Worm (Caenorhabditis elegans): Measurements from ENCODE around the gene her-1.

Gene her-1

DNA sequence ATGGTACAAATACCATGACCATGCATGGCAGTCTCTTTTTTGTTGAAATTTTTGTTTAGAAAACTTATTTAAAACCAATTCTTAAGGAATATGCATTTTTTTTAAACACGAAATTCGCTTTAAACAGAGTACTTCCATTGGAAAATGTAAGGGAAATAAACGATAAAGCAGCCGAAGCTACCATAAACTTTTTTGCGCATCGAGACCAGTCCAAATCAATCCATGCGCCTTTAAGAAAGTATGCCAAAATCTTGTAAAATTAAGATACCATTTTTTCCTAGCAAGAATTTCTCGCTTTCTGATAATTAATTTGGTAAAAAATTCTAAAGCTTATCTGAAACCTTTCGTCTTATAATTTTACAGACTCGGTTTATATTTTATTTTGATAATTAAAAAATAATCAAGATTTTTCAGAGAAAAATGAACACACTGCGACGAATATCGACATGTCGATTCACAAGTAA, 4.1 kb upstream of the her-1 start, which contains the start of gene ZK287.7:
Gene ZK287.7 (plus strand): TSS at position 414 of the 464 bp plus-strand sequence.
- TF ChIP-seq K09A11.1 (tag; optimal IDR thresholded peaks at IDR 0.05; ENCODE audit: insufficient read depth) = no peak
- no peak for TF ChIP-seq C38D4.7 (GFP tag; optimal IDR thresholded peaks at IDR 0.05)

DNA sequence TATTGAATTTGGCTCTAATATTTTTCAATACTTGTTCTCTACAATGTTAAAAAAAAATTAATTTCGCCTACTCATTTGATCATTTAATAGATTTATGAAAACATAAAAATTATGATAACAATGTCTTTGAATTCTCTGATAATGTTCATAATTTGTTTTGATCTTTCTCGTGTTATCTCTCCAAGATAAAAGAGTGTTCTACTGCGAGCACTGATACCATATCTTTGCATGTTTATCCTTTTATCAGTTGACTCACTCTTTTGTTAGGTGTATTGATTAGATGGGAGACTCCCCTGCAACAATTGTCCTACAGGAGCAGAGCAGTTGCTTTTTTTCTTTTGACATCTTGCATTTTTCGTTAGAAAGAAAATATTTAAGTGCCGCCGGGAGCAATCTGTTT, 2.4 kb downstream of the her-1 start:
- no peak for TF ChIP-seq lin-11 (tag; optimal IDR thresholded peaks at IDR 0.05)
- TF ChIP-seq ttx-3 (tag; optimal IDR thresholded peaks at IDR 0.05) = no peak
- no peak for TF ChIP-seq syd-9 (tag; optimal IDR thresholded peaks at IDR 0.05)
- TF ChIP-seq ceh-14 (tag; optimal IDR thresholded peaks at IDR 0.05) = no peak
- no peak for TF ChIP-seq T23F11.4 (GFP tag; optimal IDR thresholded peaks at IDR 0.05)
- TF ChIP-seq elt-2 (tag; optimal IDR thresholded peaks at IDR 0.05) = peak; percentile 99

DNA sequence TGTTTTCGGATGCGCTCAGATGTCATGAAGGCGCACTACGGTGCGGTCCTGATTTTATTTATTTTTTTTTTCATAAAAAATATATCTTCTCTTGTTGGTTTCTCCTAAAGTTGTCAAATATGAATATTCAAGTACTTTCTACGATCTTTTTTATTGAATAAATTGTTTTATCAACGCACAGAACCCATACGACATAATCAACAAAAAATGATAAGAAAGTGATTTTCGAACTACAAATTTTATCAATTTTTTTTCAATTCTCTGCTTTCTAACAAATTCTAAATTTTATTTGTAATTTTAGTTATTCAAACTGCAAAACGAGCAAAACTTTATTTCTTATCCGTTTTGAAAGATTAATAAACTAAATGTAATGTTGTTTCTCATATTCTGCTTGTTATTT, 5.0 kb downstream of the her-1 start:
- TF ChIP-seq ceh-22 (tag; optimal IDR thresholded peaks at IDR 0.05) = no peak
- peak; percentile 35 for TF ChIP-seq elt-2 (tag; optimal IDR thresholded peaks at IDR 0.05)

- TF ChIP-seq ceh-45 (GFP tag; IDR thresholded peaks at IDR 0.05) (no peak), C08G9.2 (tag; optimal IDR thresholded peaks at IDR 0.05) (no peak), ceh-48 (tag; optimal IDR thresholded peaks at IDR 0.05) (no peak), K09A11.1 (tag; optimal IDR thresholded peaks at IDR 0.05; ENCODE audit: insufficient read depth) (no peak), nhr-232 (tag; optimal IDR thresholded peaks at IDR 0.05) (no peak), hlh-8 (tag; optimal IDR thresholded peaks at IDR 0.05) (no peak), odd-2 (tag; optimal IDR thresholded peaks at IDR 0.05) (no peak), ceh-14 (tag; optimal IDR thresholded peaks at IDR 0.05) (no peak), pqm-1 (tag; optimal IDR thresholded peaks at IDR 0.05) (no peak), T23F11.4 (GFP tag; optimal IDR thresholded peaks at IDR 0.05) (no peak), ceh-19 (GFP tag; optimal IDR thresholded peaks at IDR 0.05) (no peak)
Observed at ce11 chrV:9702755-9703154, 5.9 kb downstream of the her-1 start, which contains the start of gene xbx-6. Gene xbx-6 (plus strand): TSS chrV:9703055.

DNA sequence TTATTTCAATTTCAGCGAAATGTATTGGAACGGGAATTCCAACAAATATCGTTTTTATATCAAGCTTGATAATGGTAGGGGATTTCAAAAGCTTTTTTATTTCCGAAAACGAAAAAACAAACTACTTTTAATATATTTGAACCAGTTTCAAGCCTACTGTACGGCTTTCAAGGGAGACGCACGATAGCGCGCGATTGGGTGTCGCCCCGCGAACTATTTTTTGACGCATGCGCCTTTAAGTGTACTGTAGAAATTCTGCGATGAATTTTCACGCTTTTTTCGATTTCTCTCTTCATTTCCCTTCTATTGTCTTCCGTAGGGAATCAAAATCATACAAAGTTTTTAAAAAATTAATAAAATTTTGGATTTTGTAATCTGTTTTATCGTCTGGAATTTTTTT, 6.7 kb downstream of the her-1 start:
- TF ChIP-seq pha-4 (tag; optimal IDR thresholded peaks at IDR 0.05) = no peak
- no peak for TF ChIP-seq ceh-22 (tag; optimal IDR thresholded peaks at IDR 0.05)
- TF ChIP-seq rnt-1 (tag; optimal IDR thresholded peaks at IDR 0.05) = no peak
- TF ChIP-seq pqm-1 (tag; optimal IDR thresholded peaks at IDR 0.05) = no peak
- TF ChIP-seq pat-9 (tag; optimal IDR thresholded peaks at IDR 0.05) = no peak
- TF ChIP-seq sox-4 (tag; optimal IDR thresholded peaks at IDR 0.05) = no peak
- no peak for TF ChIP-seq elt-2 (tag; optimal IDR thresholded peaks at IDR 0.05)
- no peak for TF ChIP-seq madf-2 (tag; optimal IDR thresholded peaks at IDR 0.05)
- no peak for TF ChIP-seq T23F11.4 (GFP tag; optimal IDR thresholded peaks at IDR 0.05)
- TF ChIP-seq unc-42 (tag; optimal IDR thresholded peaks at IDR 0.05) = no peak
- no peak for TF ChIP-seq fkh-6 (tag; optimal IDR thresholded peaks at IDR 0.05)
- TF ChIP-seq ceh-45 (GFP tag; IDR thresholded peaks at IDR 0.05) = no peak
- TF ChIP-seq nhr-232 (tag; optimal IDR thresholded peaks at IDR 0.05) = no peak
- TF ChIP-seq sdc-2 (tag; optimal IDR thresholded peaks at IDR 0.05) = no peak

DNA sequence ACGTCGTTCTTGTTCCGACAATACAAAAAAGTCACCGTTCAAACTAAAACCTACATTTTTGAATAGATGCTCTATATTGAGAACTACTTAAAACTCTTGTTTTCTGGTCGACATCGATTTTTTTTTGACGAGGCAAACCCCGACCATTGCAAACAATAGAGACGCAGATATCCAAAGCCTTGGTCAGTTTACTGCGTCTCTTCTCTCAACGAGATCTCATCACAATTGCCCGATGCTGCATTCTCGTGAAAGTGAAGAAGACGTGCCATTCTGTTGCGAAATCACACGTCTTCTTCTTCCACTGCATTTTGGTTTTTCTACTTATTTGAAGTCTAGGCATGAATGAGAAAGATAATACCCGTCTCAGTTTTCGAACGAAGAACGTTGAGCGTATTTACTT, 7.6 kb downstream of the her-1 start:
- TF ChIP-seq ahr-1 (tag; optimal IDR thresholded peaks at IDR 0.05) (no peak), madf-2 (tag; optimal IDR thresholded peaks at IDR 0.05) (no peak), ceh-22 (tag; optimal IDR thresholded peaks at IDR 0.05) (no peak), C08G9.2 (tag; optimal IDR thresholded peaks at IDR 0.05) (no peak), ceh-31 (tag; optimal IDR thresholded peaks at IDR 0.05) (peak; percentile 65), pax-1 (tag; optimal IDR thresholded peaks at IDR 0.05) (no peak), T23F11.4 (GFP tag; optimal IDR thresholded peaks at IDR 0.05) (no peak), hlh-30 (tag; optimal IDR thresholded peaks at IDR 0.05; ENCODE audit: insufficient read depth) (no peak), unc-55 (GFP tag; optimal IDR thresholded peaks at IDR 0.05) (peak; percentile 36), pag-3 (tag; optimal IDR thresholded peaks at IDR 0.05; ENCODE audit: borderline replicate concordance) (no peak), unc-42 (tag; optimal IDR thresholded peaks at IDR 0.05) (no peak), pros-1 (tag; optimal IDR thresholded peaks at IDR 0.05) (no peak), ceh-48 (tag; optimal IDR thresholded peaks at IDR 0.05) (peak; percentile 76), ceh-19 (GFP tag; optimal IDR thresholded peaks at IDR 0.05) (peak; percentile 23), K09A11.1 (tag; optimal IDR thresholded peaks at IDR 0.05; ENCODE audit: insufficient read depth) (no peak), nfya-1 (tag; optimal IDR thresholded peaks at IDR 0.05) (peak; percentile 43), syd-9 (tag; optimal IDR thresholded peaks at IDR 0.05) (no peak), fax-1 (tag; optimal IDR thresholded peaks at IDR 0.05) (no peak), lim-6 (tag; optimal IDR thresholded peaks at IDR 0.05) (no peak), ama-1 (optimal IDR thresholded peaks at IDR 0.05) (no peak), ceh-6 (GFP tag; optimal IDR thresholded peaks at IDR 0.05) (no peak), che-1 (tag; optimal IDR thresholded peaks at IDR 0.05) (no peak), ceh-9 (tag; optimal IDR thresholded peaks at IDR 0.05) (no peak), gmeb-2 (tag; optimal IDR thresholded peaks at IDR 0.05) (no peak), ttx-3 (tag; optimal IDR thresholded peaks at IDR 0.05) (no peak)
